Worm (Caenorhabditis elegans) whole organism, early embryonic: ENCODE measurements around the gene egrh-3.

Source experiments
- B0310.2 ChIP-seq: sonication (generic microtip); optimal IDR thresholded peaks from 2 replicates; lab custom pipeline; 2016; ENCODE audit warnings: mild to moderate bottlenecking, missing genetic modification characterization, missing compliant biosample characterization
- F13C5.2 ChIP-seq: sonication (generic microtip); optimal IDR thresholded peaks from 2 replicates; lab custom pipeline; 2017; ENCODE audit warnings: mild to moderate bottlenecking, missing genetic modification characterization, inconsistent platforms, missing compliant biosample characterization
- aly-1 ChIP-seq: sonication (generic microtip); optimal IDR thresholded peaks from 2 replicates; lab custom pipeline; 2016; ENCODE audit warnings: missing genetic modification characterization, missing compliant biosample characterization
- ama-1 ChIP-seq: fragments of 150-350 bp; optimal IDR thresholded peaks from 2 replicates; lab custom pipeline; 2014
- ceh-13 ChIP-seq: fragments of 200-800 bp; sonication (Bioruptor generic); optimal IDR thresholded peaks from 2 replicates; lab custom pipeline; 2018; ENCODE audit warnings: mild to moderate bottlenecking, missing genetic modification characterization, missing compliant biosample characterization
- ceh-36 ChIP-seq: sonication (generic microtip); optimal IDR thresholded peaks from 2 replicates; lab custom pipeline; 2016; ENCODE audit warnings: missing genetic modification characterization, inconsistent platforms, missing compliant biosample characterization
- ets-7 ChIP-seq: sonication (generic microtip); optimal IDR thresholded peaks from 2 replicates; lab custom pipeline; 2016; ENCODE audit warnings: missing genotype, missing genetic modification characterization, missing compliant biosample characterization
- flt-1 ChIP-seq: fragments of 200-800 bp; sonication (Bioruptor generic); IDR thresholded peaks from 2 replicates; pipeline ENCODE4 v1.3.6; 2022; ENCODE audit warnings: missing genetic modification characterization, missing compliant biosample characterization
- hmbx-1 ChIP-seq: sonication (generic microtip); optimal IDR thresholded peaks from 2 replicates; lab custom pipeline; 2016; ENCODE audit warnings: mild to moderate bottlenecking, missing genetic modification characterization, missing compliant biosample characterization
- hmg-4 ChIP-seq: fragments of 200-800 bp; sonication (Bioruptor generic); optimal IDR thresholded peaks from 2 replicates; lab custom pipeline; 2018; ENCODE audit warnings: mild to moderate bottlenecking, missing genetic modification characterization, missing compliant biosample characterization
- hnd-1 ChIP-seq: sonication (generic microtip); optimal IDR thresholded peaks from 2 replicates; lab custom pipeline; 2016; ENCODE audit warnings: missing genetic modification characterization, missing compliant biosample characterization
- pes-1 ChIP-seq: fragments of 200-800 bp; sonication (Bioruptor generic); IDR thresholded peaks from 2 replicates; pipeline ENCODE4 v1.3.6; 2022; ENCODE audit warnings: missing genetic modification reagents, missing genetic modification characterization, missing compliant biosample characterization
- scrt-1 ChIP-seq: fragments of 200-800 bp; sonication (Bioruptor generic); IDR thresholded peaks from 2 replicates; pipeline ENCODE4 v1.3.6; 2022; ENCODE audit warnings: missing genetic modification characterization, missing compliant biosample characterization
- sea-1 ChIP-seq: fragments of 200-800 bp; sonication (Bioruptor generic); conservative IDR thresholded peaks from 2 replicates; pipeline ENCODE4 v1.3.6; 2022; ENCODE audit warnings: missing genetic modification characterization, missing compliant biosample characterization
- tbx-11 ChIP-seq: fragments of 200-800 bp; sonication (Bioruptor generic); IDR thresholded peaks from 2 replicates; pipeline ENCODE4 v1.3.6; 2022; ENCODE audit warnings: missing genetic modification characterization, missing compliant biosample characterization
- tbx-37 ChIP-seq: fragments of 200-800 bp; sonication (Bioruptor generic); conservative IDR thresholded peaks from 2 replicates; pipeline ENCODE4 v1.3.6; 2022; ENCODE audit warnings: missing genetic modification reagents, missing genetic modification characterization, missing compliant biosample characterization
- tra-4 ChIP-seq: sonication (generic microtip); optimal IDR thresholded peaks from 2 replicates; lab custom pipeline; 2017; ENCODE audit warnings: missing genetic modification characterization, missing compliant biosample characterization

egrh-3 gene

ce11 chrIV:2642054-2642453 lies 46.5 kb downstream of the egrh-3 start:
- TF ChIP-seq sea-1: no peak
- no peak for TF ChIP-seq hnd-1
- no peak for TF ChIP-seq scrt-1
- TF ChIP-seq tbx-37: no peak
- TF ChIP-seq hmbx-1 (tag; lab: Kevin White, UChicago): no peak
- TF ChIP-seq F13C5.2 (tag; lab: Kevin White, UChicago): no peak
- TF ChIP-seq B0310.2 (tag; lab: Kevin White, UChicago): no peak
- TF ChIP-seq tbx-11 (GFP tag; lab: Robert Waterston, UW): no peak
- TF ChIP-seq hmg-4 (GFP tag; lab: Kevin White, UChicago): no peak
- no peak for TF ChIP-seq ama-1 (lab: Kevin White, UChicago)
- no peak for TF ChIP-seq aly-1
- no peak for TF ChIP-seq ceh-13 (GFP tag; lab: Kevin White, UChicago)
- TF ChIP-seq tra-4: no peak
- TF ChIP-seq ets-7 (tag; lab: Kevin White, UChicago): no peak

DNA sequence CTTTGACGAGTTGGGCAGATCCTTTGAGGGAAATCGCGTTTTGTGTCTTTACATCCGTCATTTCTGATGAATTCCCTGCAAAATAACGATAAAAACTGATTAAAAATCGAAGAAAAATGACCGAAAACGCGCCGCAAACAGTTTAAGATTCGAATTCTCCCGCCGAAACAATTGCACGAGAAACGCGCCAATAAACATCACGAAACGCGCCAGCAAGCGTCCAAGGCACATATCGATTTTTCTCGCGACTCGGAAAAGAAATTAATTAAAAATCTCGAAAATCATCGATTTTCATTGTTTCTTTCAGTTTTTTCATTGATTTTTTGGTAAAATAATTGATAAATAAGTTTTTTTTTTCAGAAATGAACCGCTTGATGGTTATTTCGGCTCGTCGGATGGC lies 47.6 kb downstream of the egrh-3 start, which contains the start of the genes mdf-2 and nduv-3:
mdf-2 (minus strand) TSS at position 176 of the 400 bp plus-strand sequence.
nduv-3 (plus strand) TSS at position 361 of the 400 bp plus-strand sequence.
- TF ChIP-seq ama-1 (lab: Kevin White, UChicago) (no peak), F13C5.2 (tag; lab: Kevin White, UChicago) (no peak), aly-1 (no peak), ceh-36 (no peak), pes-1 (GFP tag; lab: Robert Waterston, UW) (no peak), hmg-4 (GFP tag; lab: Kevin White, UChicago) (no peak), tra-4 (no peak), hnd-1 (no peak), B0310.2 (tag; lab: Kevin White, UChicago) (no peak)

DNA sequence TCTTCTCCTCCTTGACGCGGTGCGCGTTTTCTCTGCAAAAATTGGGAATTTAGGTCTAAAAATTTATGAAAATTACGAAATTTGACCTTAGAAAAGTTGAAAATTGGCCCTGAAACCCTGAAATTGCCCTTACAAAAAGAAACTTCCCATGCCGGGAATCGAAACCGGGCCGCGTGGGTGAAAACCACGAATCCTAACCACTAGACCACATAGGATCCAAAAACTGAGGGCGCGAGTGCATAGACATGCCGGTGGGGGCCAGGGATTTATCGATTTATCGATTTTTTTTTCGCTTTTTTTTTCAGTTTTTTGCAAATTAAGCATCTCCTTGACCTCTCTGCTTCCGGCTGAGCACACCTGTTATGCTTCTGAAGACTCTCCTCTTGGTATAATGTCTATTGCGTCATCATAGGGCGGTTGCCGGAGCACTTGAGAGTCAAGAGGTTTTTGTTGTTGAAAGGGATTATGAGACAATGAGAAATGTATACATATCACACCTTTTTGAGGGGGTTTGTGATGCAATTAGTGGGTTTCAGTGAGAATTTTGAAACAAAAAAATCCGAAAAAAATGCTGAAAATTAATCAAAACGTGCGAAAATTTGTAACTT lies 48.8 kb downstream of the egrh-3 start:
- TF ChIP-seq ceh-36 (peak; percentile 64), hnd-1 (peak; percentile 4), F13C5.2 (tag; lab: Kevin White, UChicago) (no peak), B0310.2 (tag; lab: Kevin White, UChicago) (peak; percentile 21), sea-1 (peak; percentile 82), scrt-1 (peak; percentile 75; the same call in 1 of the 2 replicates), pes-1 (GFP tag; lab: Robert Waterston, UW) (peak; percentile 71), tbx-37 (peak; percentile 52; the same call in 1 of the 2 replicates), ets-7 (tag; lab: Kevin White, UChicago) (peak; percentile 21), aly-1 (no peak), tbx-11 (GFP tag; lab: Robert Waterston, UW) (peak; percentile 73), hmbx-1 (tag; lab: Kevin White, UChicago) (peak; percentile 47), flt-1 (GFP tag; lab: Robert Waterston, UW) (peak; percentile 67), ama-1 (lab: Kevin White, UChicago) (no peak), ceh-13 (GFP tag; lab: Kevin White, UChicago) (no peak), tra-4 (no peak), hmg-4 (GFP tag; lab: Kevin White, UChicago) (peak; percentile 12)

DNA sequence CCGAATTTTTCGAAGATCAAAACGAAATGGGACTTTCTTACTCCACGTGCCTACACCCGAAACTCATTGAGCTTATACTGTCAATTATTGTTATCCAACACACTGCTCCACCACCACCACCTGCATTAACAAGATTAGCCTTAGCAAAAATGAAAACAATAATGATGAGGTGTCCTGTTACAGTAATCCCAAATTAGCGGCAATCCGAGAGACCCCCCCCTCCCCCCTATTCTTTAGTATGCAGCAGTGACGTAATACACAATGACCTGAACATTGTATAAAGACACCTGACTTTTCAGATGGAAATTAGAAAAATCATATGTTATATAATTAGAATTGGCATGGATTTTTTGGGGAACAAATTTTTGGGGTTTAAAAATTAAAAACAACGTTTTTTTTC lies 53.6 kb downstream of the egrh-3 start:
- no peak for TF ChIP-seq hnd-1
- TF ChIP-seq ama-1 (lab: Kevin White, UChicago): no peak
- no peak for TF ChIP-seq ets-7 (tag; lab: Kevin White, UChicago)
- no peak for TF ChIP-seq F13C5.2 (tag; lab: Kevin White, UChicago)
- no peak for TF ChIP-seq hmg-4 (GFP tag; lab: Kevin White, UChicago)
- no peak for TF ChIP-seq sea-1
- TF ChIP-seq B0310.2 (tag; lab: Kevin White, UChicago): no peak

ce11 chrIV:2630145-2630544 lies 58.4 kb downstream of the egrh-3 start:
- TF ChIP-seq ceh-13 (GFP tag; lab: Kevin White, UChicago) (no peak), scrt-1 (no peak), B0310.2 (tag; lab: Kevin White, UChicago) (no peak), tra-4 (no peak), ceh-36 (peak; percentile 55)
